Fruit fly (Drosophila melanogaster): ENCODE data around the gene CG4669.

Gene CG4669

DNA sequence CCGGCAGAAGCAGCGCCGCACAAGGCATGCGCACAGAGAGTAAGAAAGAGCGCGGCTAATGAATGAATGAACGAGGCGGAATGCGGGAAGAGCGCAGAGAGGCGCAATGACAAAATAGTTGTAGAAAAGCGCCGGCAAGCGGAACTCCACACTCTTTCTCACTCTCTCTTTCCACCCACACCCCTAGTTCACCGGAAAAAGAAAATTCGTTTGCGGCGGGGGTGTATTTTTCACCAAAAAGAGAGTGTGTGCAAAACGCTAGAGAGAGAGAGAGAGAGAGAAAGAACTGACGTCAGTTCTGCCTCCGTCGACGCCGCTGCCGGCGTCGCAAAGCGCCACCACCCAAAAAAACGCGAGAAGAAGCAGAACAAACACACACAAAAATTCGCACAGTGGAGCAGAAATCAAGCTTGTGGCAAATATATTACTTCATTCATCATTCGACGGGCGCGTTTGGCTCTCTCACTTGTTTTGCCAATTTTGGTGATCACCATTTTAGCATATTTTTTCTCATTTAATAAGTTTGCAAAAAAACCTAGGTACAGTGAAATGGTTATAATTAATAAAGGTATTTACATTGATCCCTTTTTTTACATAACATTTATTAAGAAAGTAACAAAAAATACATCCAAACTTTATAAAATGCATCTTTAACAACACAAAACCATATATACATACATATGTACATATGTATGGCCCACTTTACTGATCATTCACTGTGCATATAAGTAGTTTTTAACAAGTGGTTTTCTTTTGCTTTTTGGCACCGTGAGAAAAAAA is 49.2 kb upstream of the CG4669 start (continued):
- TF ChIP-seq topi (GFP tag; optimal IDR thresholded peaks at IDR 0.05), result peak; percentile 59
- no peak for TF ChIP-seq Eip93F (GFP tag; optimal IDR thresholded peaks at IDR 0.05)
- TF ChIP-seq Lpt (GFP tag; optimal IDR thresholded peaks at IDR 0.05), result no peak
- peak; percentile 46 for TF ChIP-seq fkh (GFP tag; optimal IDR thresholded peaks at IDR 0.05)
- peak; percentile 53 for TF ChIP-seq OdsH (GFP tag; optimal IDR thresholded peaks at IDR 0.05)
- no peak for TF ChIP-seq CG1621 (tag; optimal IDR thresholded peaks at IDR 0.05)
- TF ChIP-seq CG7368 (GFP tag; optimal IDR thresholded peaks at IDR 0.05), result no peak
- TF ChIP-seq CG15336 (GFP tag; IDR thresholded peaks at IDR 0.05), result no peak; the same call in 1 of the 2 replicates
- TF ChIP-seq esn (GFP tag; optimal IDR thresholded peaks at IDR 0.05), result peak; percentile 33
- TF ChIP-seq lz (GFP tag; optimal IDR thresholded peaks at IDR 0.05), result peak; percentile 44
- peak; percentile 22 for TF ChIP-seq CG3919 (GFP tag; optimal IDR thresholded peaks at IDR 0.05)
- peak; percentile 60 for TF ChIP-seq Hr4 (GFP tag; optimal IDR thresholded peaks at IDR 0.05)
- no peak for TF ChIP-seq Hr38 (GFP tag; optimal IDR thresholded peaks at IDR 0.05)
- TF ChIP-seq Sox102F (GFP tag; optimal IDR thresholded peaks at IDR 0.05), result peak; percentile 35
- peak; percentile 28 for TF ChIP-seq acj6 (GFP tag; optimal IDR thresholded peaks at IDR 0.05)
- TF ChIP-seq Ets21C (GFP tag; optimal IDR thresholded peaks at IDR 0.05), result peak; percentile 20
- TF ChIP-seq Met (GFP tag; optimal IDR thresholded peaks at IDR 0.05), result peak; percentile 46
- TF ChIP-seq CG10631 (GFP tag; optimal IDR thresholded peaks at IDR 0.05), result no peak
- TF ChIP-seq cyc (GFP tag; optimal IDR thresholded peaks at IDR 0.05), result no peak
- no peak for TF ChIP-seq CG6792 (GFP tag; optimal IDR thresholded peaks at IDR 0.05)
- TF ChIP-seq Ets96B (tag; optimal IDR thresholded peaks at IDR 0.05), result no peak
- peak in 1 of 2 experiments; percentile 45 for TF ChIP-seq ss (GFP tag; optimal IDR thresholded peaks at IDR 0.05)
- no peak for TF ChIP-seq Sox15 (GFP tag; optimal IDR thresholded peaks at IDR 0.05)
- no peak for TF ChIP-seq Gug (GFP tag; IDR thresholded peaks at IDR 0.05)
- no peak for TF ChIP-seq dac (GFP tag; optimal IDR thresholded peaks at IDR 0.05)
- TF ChIP-seq CG31627 (GFP tag; optimal IDR thresholded peaks at IDR 0.05), result peak; percentile 30
- no peak for TF ChIP-seq Eip75B (GFP tag; optimal IDR thresholded peaks at IDR 0.05)

DNA sequence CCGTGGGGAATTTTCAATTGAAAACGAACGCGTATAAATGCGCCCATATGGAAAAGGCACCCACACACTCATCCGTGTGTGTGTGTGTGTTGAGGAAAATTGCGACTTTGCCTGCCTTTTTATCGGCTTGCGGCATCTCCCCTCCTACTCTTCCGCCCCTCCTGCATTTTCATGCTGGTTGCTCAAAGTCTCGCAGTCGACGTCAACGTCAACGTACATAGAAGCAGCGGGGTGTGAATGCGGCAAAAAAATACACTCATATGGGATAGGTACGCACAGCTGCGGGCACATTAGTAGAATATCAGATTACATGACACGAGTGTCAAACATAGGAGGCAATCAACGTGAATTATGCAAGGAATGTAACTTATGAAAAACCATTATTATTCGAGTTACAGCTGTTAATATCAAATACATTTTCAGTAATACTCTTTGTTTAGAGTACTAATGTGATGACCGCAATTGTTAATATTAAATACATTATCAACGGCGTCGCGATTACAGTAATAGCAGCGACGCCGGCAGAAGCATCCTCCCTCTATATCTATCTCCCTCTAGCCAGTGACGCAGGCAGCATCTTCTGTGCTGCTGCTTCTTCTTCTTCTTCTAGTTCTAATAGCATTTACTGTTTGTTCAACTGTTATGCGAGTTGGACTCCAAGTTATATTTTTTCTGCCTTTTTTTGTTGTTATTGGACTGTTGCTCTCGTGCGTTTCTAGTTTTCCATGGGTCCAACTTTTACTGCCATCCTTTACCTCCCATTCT is 47.3 kb upstream of the CG4669 start:
- TF ChIP-seq Eip93F (GFP tag; optimal IDR thresholded peaks at IDR 0.05) (no peak), CG11902 (GFP tag; optimal IDR thresholded peaks at IDR 0.05) (peak; percentile 62), CG7368 (GFP tag; optimal IDR thresholded peaks at IDR 0.05) (peak; percentile 85), Eip75B (GFP tag; optimal IDR thresholded peaks at IDR 0.05) (peak; percentile 89), lz (GFP tag; optimal IDR thresholded peaks at IDR 0.05) (peak; percentile 85), Gug (GFP tag; IDR thresholded peaks at IDR 0.05) (peak; percentile 93), fkh (GFP tag; optimal IDR thresholded peaks at IDR 0.05) (peak; percentile 79), Hr39 (GFP tag; optimal IDR thresholded peaks at IDR 0.05) (peak; percentile 86), ss (GFP tag; optimal IDR thresholded peaks at IDR 0.05) (peak; percentile 62 to 80), dac (GFP tag; optimal IDR thresholded peaks at IDR 0.05) (peak; percentile 91), CG6808 (GFP tag; optimal IDR thresholded peaks at IDR 0.05) (peak; percentile 73), svp (GFP tag) (peak; percentile 92), vri (GFP tag; optimal IDR thresholded peaks at IDR 0.05) (peak; percentile 93), CG34406 (GFP tag; optimal IDR thresholded peaks at IDR 0.05) (peak; percentile 83), topi (GFP tag; optimal IDR thresholded peaks at IDR 0.05) (peak; percentile 86), fd59A (GFP tag; optimal IDR thresholded peaks at IDR 0.05) (peak; percentile 83), CG8119 (GFP tag; IDR thresholded peaks at IDR 0.05) (peak; percentile 95), Ets96B (tag; optimal IDR thresholded peaks at IDR 0.05) (peak; percentile 92), CG15336 (GFP tag; IDR thresholded peaks at IDR 0.05) (peak; percentile 96), CG32006 (GFP tag; optimal IDR thresholded peaks at IDR 0.05) (peak; percentile 95), Sox102F (GFP tag; optimal IDR thresholded peaks at IDR 0.05) (peak; percentile 78), CG6792 (GFP tag; optimal IDR thresholded peaks at IDR 0.05) (peak; percentile 87), salr (GFP tag; optimal IDR thresholded peaks at IDR 0.05) (peak; percentile 81 to 82), fd85E (GFP tag; optimal IDR thresholded peaks at IDR 0.05) (peak; percentile 72), CG4318 (GFP tag; optimal IDR thresholded peaks at IDR 0.05) (peak; percentile 89), CG6163 (GFP tag; IDR thresholded peaks at IDR 0.05) (peak; percentile 94), CG8319 (GFP tag; optimal IDR thresholded peaks at IDR 0.05) (peak; percentile 80), CG3919 (GFP tag; optimal IDR thresholded peaks at IDR 0.05) (peak; percentile 92), Blimp-1 (GFP tag; optimal IDR thresholded peaks at IDR 0.05) (no peak), Eip78C (GFP tag) (peak; percentile 96), eg (GFP tag; IDR thresholded peaks at IDR 0.05) (peak; percentile 96), CG9139 (GFP tag; optimal IDR thresholded peaks at IDR 0.05) (peak; percentile 68), Met (GFP tag; optimal IDR thresholded peaks at IDR 0.05) (peak; percentile 85), CG3032 (tag; optimal IDR thresholded peaks at IDR 0.05) (peak; percentile 78)

All from whole organism, prepupa.